Worm (Caenorhabditis elegans) whole organism, L4 larva: ENCODE results near the gene nspc-17.
A peak's percentile ranks its signal among the peaks of the same experiment; 100 is the strongest.
"Not testable (repeated sequence)": the region's sequence is repeated elsewhere in the genome, so short reads cannot be mapped to it uniquely, and the experiment has no call there.

Experiments used
- D1046.2 ChIP-seq: fragments of 200-800 bp; sonication (Bioruptor generic); IDR thresholded peaks from 2 replicates; pipeline ENCODE4 v1.3.6; 2022; ENCODE audit warnings: missing genetic modification characterization, missing compliant biosample characterization
- F10B5.3 ChIP-seq: sonication (generic microtip); optimal IDR thresholded peaks from 2 replicates; lab custom pipeline; 2016; ENCODE audit warnings: mild to moderate bottlenecking, missing genetic modification characterization, missing compliant biosample characterization
- F37D6.2 ChIP-seq: sonication (generic microtip); optimal IDR thresholded peaks from 2 replicates; lab custom pipeline; 2016; ENCODE audit warnings: mild to moderate bottlenecking, missing genetic modification characterization, missing compliant biosample characterization
- T20F7.1 ChIP-seq: fragments of 200-800 bp; sonication (Bioruptor generic); optimal IDR thresholded peaks from 2 replicates; lab custom pipeline; 2018; ENCODE audit warnings: mild to moderate bottlenecking, missing genetic modification characterization, missing compliant biosample characterization
- T26A8.4 ChIP-seq: fragments of 200-800 bp; sonication (Bioruptor generic); IDR thresholded peaks from 2 replicates; pipeline ENCODE4 v1.3.6; 2022; ENCODE audit warnings: missing genetic modification characterization, missing compliant biosample characterization
- Y48G9A.11 ChIP-seq: fragments of 200-800 bp; sonication (Bioruptor generic); IDR thresholded peaks from 2 replicates; pipeline ENCODE4 v1.3.6; 2022; ENCODE audit warnings: missing genetic modification reagents, missing genetic modification characterization, missing compliant biosample characterization
- Y5F2A.4 ChIP-seq: fragments of 200-800 bp; sonication (Bioruptor generic); optimal IDR thresholded peaks from 2 replicates; lab custom pipeline; 2018; ENCODE audit warnings: mild to moderate bottlenecking, missing genetic modification characterization, missing compliant biosample characterization
- ZK337.2 ChIP-seq: fragments of 200-800 bp; sonication (Bioruptor generic); IDR thresholded peaks from 2 replicates; pipeline ENCODE4 v1.3.6; 2022; ENCODE audit warnings: missing genetic modification reagents, missing genetic modification characterization, missing compliant biosample characterization
- aha-1 ChIP-seq: fragments of 150-350 bp; peaks from one replicate; lab custom pipeline; 2014; ENCODE audit warnings: missing biosample characterization, missing genetic modification characterization
- ceh-32 ChIP-seq: sonication (generic microtip); optimal IDR thresholded peaks from 2 replicates; lab custom pipeline; 2016; ENCODE audit warnings: mild to moderate bottlenecking, missing genetic modification characterization, missing compliant biosample characterization; ENCODE audit not compliant: poor library complexity
- ceh-44 ChIP-seq: fragments of 200-800 bp; sonication (Bioruptor generic); IDR thresholded peaks from 2 replicates; pipeline ENCODE4 v1.3.6; 2022; ENCODE audit warnings: missing genetic modification reagents, missing genetic modification characterization, missing compliant biosample characterization
- ceh-62 ChIP-seq: sonication (generic microtip); optimal IDR thresholded peaks from 2 replicates; lab custom pipeline; 2017; ENCODE audit warnings: missing biosample characterization, missing genetic modification characterization
- ces-1 ChIP-seq: fragments of 150-350 bp; sonication (generic microtip); optimal IDR thresholded peaks from 4 replicates; lab custom pipeline; 2014; ENCODE audit warnings: missing biosample characterization, missing genetic modification reagents, missing genetic modification characterization
- daf-12 ChIP-seq: fragments of 150-350 bp; optimal IDR thresholded peaks from 2 replicates; lab custom pipeline; 2014; ENCODE audit warnings: missing biosample characterization, missing genetic modification reagents, missing genetic modification characterization
- daf-8 ChIP-seq: fragments of 200-800 bp; sonication (Bioruptor generic); IDR thresholded peaks from 2 replicates; pipeline ENCODE4 v1.3.6; 2022; ENCODE audit warnings: missing genetic modification characterization, missing compliant biosample characterization
- dmd-8 ChIP-seq: fragments of 200-800 bp; sonication (Bioruptor generic); IDR thresholded peaks from 2 replicates; pipeline ENCODE4 v1.3.6; 2022; ENCODE audit warnings: missing genetic modification characterization, missing compliant biosample characterization
- dmd-9 ChIP-seq: fragments of 200-800 bp; sonication (Bioruptor generic); IDR thresholded peaks from 2 replicates; pipeline ENCODE4 v1.3.6; 2022; ENCODE audit warnings: missing genetic modification reagents, missing genetic modification characterization, missing compliant biosample characterization
- dpl-1 ChIP-seq: fragments of 150-350 bp; optimal IDR thresholded peaks from 2 replicates; lab custom pipeline; 2014; ENCODE audit warnings: missing biosample characterization, missing genetic modification reagents, missing genetic modification characterization
- dve-1 ChIP-seq: sonication (generic microtip); optimal IDR thresholded peaks from 2 replicates; lab custom pipeline; 2017; ENCODE audit warnings: antibody characterized with exemption, mild to moderate bottlenecking, missing genetic modification characterization, missing compliant biosample characterization; ENCODE audit not compliant: insufficient read depth
- egl-43 ChIP-seq: fragments of 200-800 bp; sonication (Bioruptor generic); IDR thresholded peaks from 2 replicates; pipeline ENCODE4 v1.3.6; 2022; ENCODE audit warnings: missing genetic modification reagents, missing genetic modification characterization, missing compliant biosample characterization
- fkh-10 ChIP-seq: fragments of 150-350 bp; optimal IDR thresholded peaks from 2 replicates; lab custom pipeline; 2014; ENCODE audit warnings: missing biosample characterization, missing genetic modification reagents, missing genetic modification characterization
- hlh-30 ChIP-seq: sonication (generic microtip); optimal IDR thresholded peaks from 2 replicates; lab custom pipeline; 2017; ENCODE audit warnings: antibody characterized with exemption, mild to moderate bottlenecking, missing genetic modification characterization, missing compliant biosample characterization; ENCODE audit not compliant: insufficient read depth
- hmg-1.1 ChIP-seq: fragments of 200-800 bp; sonication (Bioruptor generic); IDR thresholded peaks from 2 replicates; pipeline ENCODE4 v1.3.6; 2022; ENCODE audit warnings: missing genetic modification reagents, missing genetic modification characterization, missing compliant biosample characterization
- lim-7 ChIP-seq: fragments of 200-800 bp; sonication (Bioruptor generic); IDR thresholded peaks from 2 replicates; pipeline ENCODE4 v1.3.6; 2022; ENCODE audit warnings: missing genetic modification characterization, missing compliant biosample characterization
- lin-29 ChIP-seq: fragments of 200-800 bp; sonication (Bioruptor generic); IDR thresholded peaks from 2 replicates; pipeline ENCODE4 v1.3.6; 2022; ENCODE audit warnings: missing genetic modification reagents, missing genetic modification characterization, missing compliant biosample characterization
- mdt-29 ChIP-seq: fragments of 200-800 bp; sonication (Bioruptor generic); IDR thresholded peaks from 2 replicates; pipeline ENCODE4 v1.3.6; 2022; ENCODE audit warnings: missing genetic modification reagents, missing genetic modification characterization, missing compliant biosample characterization
- mep-1 ChIP-seq: fragments of 150-350 bp; sonication (generic microtip); optimal IDR thresholded peaks from 3 replicates; lab custom pipeline; 2014; ENCODE audit warnings: missing biosample characterization, missing genetic modification characterization
- mxl-2 ChIP-seq: fragments of 200-800 bp; sonication (Bioruptor generic); conservative IDR thresholded peaks from 2 replicates; pipeline ENCODE4 v1.3.6; 2022; ENCODE audit warnings: missing genetic modification reagents, missing genetic modification characterization, missing compliant biosample characterization
- nhr-42 ChIP-seq: fragments of 200-800 bp; sonication (Bioruptor generic); IDR thresholded peaks from 2 replicates; pipeline ENCODE4 v1.3.6; 2022; ENCODE audit warnings: missing genetic modification characterization, missing compliant biosample characterization
- nhr-6 ChIP-seq: fragments of 150-350 bp; optimal IDR thresholded peaks from 2 replicates; lab custom pipeline; 2014; ENCODE audit warnings: missing biosample characterization, missing genetic modification characterization
- nhr-76 ChIP-seq: fragments of 150-350 bp; optimal IDR thresholded peaks from 2 replicates; lab custom pipeline; 2014; ENCODE audit warnings: missing biosample characterization, missing genetic modification characterization
- nhr-77 ChIP-seq: fragments of 150-350 bp; optimal IDR thresholded peaks from 2 replicates; lab custom pipeline; 2014; ENCODE audit warnings: missing biosample characterization, missing genetic modification characterization
- php-3 ChIP-seq: fragments of 200-800 bp; sonication (Bioruptor generic); IDR thresholded peaks from 2 replicates; pipeline ENCODE4 v1.3.6; 2022; ENCODE audit warnings: missing genetic modification reagents, missing genetic modification characterization, missing compliant biosample characterization
- saeg-2 ChIP-seq: fragments of 200-800 bp; sonication (Bioruptor generic); IDR thresholded peaks from 2 replicates; pipeline ENCODE4 v1.3.6; 2022; ENCODE audit warnings: missing genetic modification reagents, missing genetic modification characterization, missing compliant biosample characterization
- tra-1 ChIP-seq: fragments of 200-800 bp; sonication (Bioruptor generic); IDR thresholded peaks from 2 replicates; pipeline ENCODE4 v1.3.6; 2022; ENCODE audit warnings: missing genetic modification reagents, missing genetic modification characterization, missing compliant biosample characterization
- vab-7 ChIP-seq: fragments of 200-800 bp; sonication (Bioruptor generic); IDR thresholded peaks from 2 replicates; pipeline ENCODE4 v1.3.6; 2022; ENCODE audit warnings: missing genetic modification reagents, missing genetic modification characterization, missing compliant biosample characterization
- zag-1 ChIP-seq: fragments of 150-350 bp; optimal IDR thresholded peaks from 2 replicates; lab custom pipeline; 2014; ENCODE audit warnings: missing biosample characterization, missing genetic modification characterization
- zfp-2 ChIP-seq: sonication (generic microtip); optimal IDR thresholded peaks from 2 replicates; lab custom pipeline; 2016; ENCODE audit warnings: mild to moderate bottlenecking, missing genetic modification characterization, missing compliant biosample characterization
- zfp-3 ChIP-seq: fragments of 200-800 bp; sonication (Bioruptor generic); conservative IDR thresholded peaks from 2 replicates; pipeline ENCODE4 v1.3.6; 2022; ENCODE audit warnings: missing genetic modification reagents, missing genetic modification characterization, missing compliant biosample characterization
- zip-11 ChIP-seq: fragments of 200-800 bp; sonication (Bioruptor generic); IDR thresholded peaks from 2 replicates; pipeline ENCODE4 v1.3.6; 2022; ENCODE audit warnings: missing genetic modification characterization, missing compliant biosample characterization
- zip-2 ChIP-seq: fragments of 150-350 bp; optimal IDR thresholded peaks from 2 replicates; lab custom pipeline; 2014; ENCODE audit warnings: missing biosample characterization, missing genetic modification characterization

The nspc-17 gene

ce11 chrX:14534117-14534516 is 9.1 kb upstream of the nspc-17 start, which contains the start of gene T24C2.5:
Gene T24C2.5 (plus strand): TSS chrX:14534417.
- TF ChIP-seq hlh-30 (tag; lab: Kevin White, UChicago) (peak; percentile 7), ceh-44 (GFP tag; lab: Robert Waterston, UW) (no peak), lim-7 (GFP tag; lab: Robert Waterston, UW) (no peak), nhr-77 (tag; lab: Kevin White, UChicago) (no peak)

- TF ChIP-seq zip-11 (GFP tag; lab: Robert Waterston, UW): no peak
- no peak for TF ChIP-seq fkh-10
- no peak for TF ChIP-seq ceh-32
- no peak for TF ChIP-seq ces-1 (GFP tag; lab: Kevin White, UChicago)
- no peak for TF ChIP-seq ZK337.2 (GFP tag; lab: Robert Waterston, UW)
- no peak for TF ChIP-seq Y5F2A.4 (GFP tag; lab: Kevin White, UChicago)
- TF ChIP-seq vab-7: no peak
- TF ChIP-seq php-3 (GFP tag; lab: Robert Waterston, UW): no peak
- no peak for TF ChIP-seq mep-1 (tag; lab: Kevin White, UChicago)
- no peak for TF ChIP-seq dmd-8 (GFP tag; lab: Robert Waterston, UW)
- TF ChIP-seq D1046.2: no peak
- TF ChIP-seq F37D6.2 (tag; lab: Kevin White, UChicago): no peak
- no peak for TF ChIP-seq ceh-44 (GFP tag; lab: Robert Waterston, UW)
Measured at ce11 chrX:14530107-14530506, 5.1 kb upstream of the nspc-17 start, which contains the start of gene nspc-20. Gene nspc-20 (minus strand): TSS chrX:14530207.

- TF ChIP-seq mdt-29 (GFP tag; lab: Robert Waterston, UW); T20F7.1; dmd-9: not testable (repeated sequence)
Measured at ce11 chrX:14528399-14528798, 3.4 kb upstream of the nspc-17 start, which contains the start of gene nspc-19. Gene nspc-19 (plus strand): TSS chrX:14528699.

ce11 chrX:14527559-14527958 is 2.6 kb upstream of the nspc-17 start, which contains the start of gene nspc-18:
Gene nspc-18 (minus strand): TSS chrX:14527659.
- TF ChIP-seq ceh-32 (no peak), lin-29 (GFP tag; lab: Robert Waterston, UW) (no peak), mxl-2 (no peak), daf-8 (GFP tag; lab: Robert Waterston, UW) (no peak), aha-1 (tag; lab: Kevin White, UChicago) (no peak), mep-1 (tag; lab: Kevin White, UChicago) (no peak), T26A8.4 (GFP tag; lab: Robert Waterston, UW) (no peak), dpl-1 (GFP tag; lab: Kevin White, UChicago) (no peak), nhr-42 (GFP tag; lab: Robert Waterston, UW) (no peak), nhr-76 (no peak), ceh-62 (tag; lab: Kevin White, UChicago) (no peak), hmg-1.1 (no peak), daf-12 (no peak)

ce11 chrX:14525325-14526305 is 634 bp upstream of the nspc-17 start:
- TF ChIP-seq zag-1 (peak; percentile 98), Y48G9A.11 (peak; percentile 63), ceh-44 (GFP tag; lab: Robert Waterston, UW) (0 out of 2 replicates have a peak, but pooled peaks have one; percentile 45), dmd-9 (peak; percentile 93), fkh-10 (peak; percentile 98), T26A8.4 (GFP tag; lab: Robert Waterston, UW) (peak; percentile 100), zfp-3 (GFP tag; lab: Robert Waterston, UW) (peak; percentile 99), zip-2 (tag; lab: Kevin White, UChicago) (peak; percentile 98), tra-1 (GFP tag; lab: Robert Waterston, UW) (peak; percentile 99), dve-1 (tag; lab: Kevin White, UChicago) (peak; percentile 100), zfp-2 (tag; lab: Kevin White, UChicago) (peak; percentile 88), egl-43 (GFP tag; lab: Robert Waterston, UW) (peak; percentile 99), daf-12 (no peak), mdt-29 (GFP tag; lab: Robert Waterston, UW) (peak; percentile 94), saeg-2 (GFP tag; lab: Robert Waterston, UW) (peak; percentile 99), nhr-6 (peak; percentile 80), F10B5.3 (peak; percentile 98)
